Fruit fly (Drosophila melanogaster) whole organism, wandering third instar larva: ENCODE results near the gene prtp.

Experiments used
- Abd-B ChIP-seq: fragments of >200 bp; optimal IDR thresholded peaks from 2 replicates; lab custom pipeline; 2017; ENCODE audit warnings: missing biosample characterization, missing genetic modification characterization
- CG9705 ChIP-seq: fragments of 200-800 bp; sonication (Bioruptor generic); optimal IDR thresholded peaks from 2 replicates; lab custom pipeline; 2018; ENCODE audit warnings: missing biosample characterization, mild to moderate bottlenecking, missing genetic modification characterization
- CrebA ChIP-seq: fragments of 200-800 bp; sonication (Bioruptor generic); optimal IDR thresholded peaks from 2 replicates; lab custom pipeline; 2016; ENCODE audit warnings: missing biosample characterization, mild to moderate bottlenecking, missing genetic modification characterization, borderline replicate concordance
- Dfd ChIP-seq: fragments of >200 bp; optimal IDR thresholded peaks from 2 replicates; lab custom pipeline; 2017; ENCODE audit warnings: missing biosample characterization, missing genetic modification characterization
- Dif ChIP-seq: fragments of 200-275, 200-300 bp; sonication (Bioruptor generic); optimal IDR thresholded peaks from 2 replicates; lab custom pipeline; 2018; ENCODE audit warnings: missing biosample characterization, missing genetic modification characterization; ENCODE audit not compliant: partially characterized antibody
- GATAd ChIP-seq: sonication (Bioruptor generic); optimal IDR thresholded peaks from 2 replicates; lab custom pipeline; 2016; ENCODE audit warnings: missing biosample characterization, missing genetic modification characterization
- HLH106 ChIP-seq: fragments of 200-800 bp; optimal IDR thresholded peaks from 3 replicates; lab custom pipeline; 2019; ENCODE audit warnings: missing biosample characterization, mild to moderate bottlenecking, missing genetic modification characterization, moderate library complexity
- Hnf4 ChIP-seq: fragments of 200-800 bp; sonication (Bioruptor generic); optimal IDR thresholded peaks from 2 replicates; lab custom pipeline; 2016; ENCODE audit warnings: missing biosample characterization, mild to moderate bottlenecking, missing genetic modification characterization
- Hr78 ChIP-seq: fragments of >200 bp; optimal IDR thresholded peaks from 2 replicates; lab custom pipeline; 2017; ENCODE audit warnings: missing biosample characterization, missing genetic modification characterization
- Hr83 ChIP-seq: fragments of 200-300 bp; sonication (Bioruptor generic); optimal IDR thresholded peaks from 2 replicates; lab custom pipeline; 2016; ENCODE audit warnings: missing biosample characterization, mild to moderate bottlenecking, missing genetic modification characterization, moderate library complexity; ENCODE audit not compliant: poor library complexity, severe bottlenecking
- Jra ChIP-seq: sonication (Bioruptor generic); optimal IDR thresholded peaks from 2 replicates; lab custom pipeline; 2016; ENCODE audit warnings: missing biosample characterization, missing genetic modification characterization
- Mio ChIP-seq: sonication (Bioruptor generic); optimal IDR thresholded peaks from 2 replicates; lab custom pipeline; 2016; ENCODE audit warnings: missing biosample characterization, missing genetic modification characterization
- Myc ChIP-seq: fragments of >200 bp; optimal IDR thresholded peaks from 2 replicates; lab custom pipeline; 2017
- N ChIP-seq: fragments of >200 bp; optimal IDR thresholded peaks from 2 replicates; lab custom pipeline; 2018; ENCODE audit warnings: missing biosample characterization, missing external identifiers, missing genetic modification characterization
- OdsH ChIP-seq: fragments of 200-800 bp; sonication (Bioruptor generic); optimal IDR thresholded peaks from 2 replicates; lab custom pipeline; 2016; ENCODE audit warnings: missing biosample characterization, mild to moderate bottlenecking, missing genetic modification characterization
- Rel ChIP-seq, 2 experiments: fragments of 200-800 bp; sonication (Bioruptor generic) in 1 of 2; optimal IDR thresholded peaks; 2 replicates in 1 of 2; 3 replicates in 1 of 2; lab custom pipeline; 2016 to 2019; ENCODE audit warnings: mild to moderate bottlenecking in 2 of 2, missing biosample characterization in 2 of 2, missing genetic modification characterization in 2 of 2, moderate library complexity in 1 of 2
- Sp1 ChIP-seq: fragments of 200-800 bp; sonication (Bioruptor generic); optimal IDR thresholded peaks from 3 replicates; lab custom pipeline; 2019; ENCODE audit warnings: missing biosample characterization, mild to moderate bottlenecking, missing genetic modification characterization, moderate library complexity
- Vsx2 ChIP-seq: fragments of 200-300, 225-300 bp; sonication (Bioruptor generic); optimal IDR thresholded peaks from 2 replicates; lab custom pipeline; 2018; ENCODE audit warnings: missing biosample characterization, missing genetic modification characterization; ENCODE audit not compliant: partially characterized antibody
- br ChIP-seq: fragments of 200-800 bp; sonication (Bioruptor generic); optimal IDR thresholded peaks from 2 replicates; lab custom pipeline; 2016; ENCODE audit warnings: missing biosample characterization, missing genetic modification characterization
- brk ChIP-seq: fragments of 200-800 bp; sonication (Bioruptor generic); optimal IDR thresholded peaks from 2 replicates; lab custom pipeline; 2016; ENCODE audit warnings: missing biosample characterization, mild to moderate bottlenecking, missing genetic modification characterization
- dl ChIP-seq, 2 experiments: fragments of 175-275, 200-275 bp in 1 of 2; fragments of 200-275 bp in 1 of 2; sonication (Bioruptor generic); optimal IDR thresholded peaks; lab custom pipeline; 2018; ENCODE audit warnings: mild to moderate bottlenecking in 2 of 2, missing biosample characterization in 2 of 2, missing genetic modification characterization in 2 of 2, moderate library complexity in 2 of 2; ENCODE audit not compliant: partially characterized antibody in 2 of 2, insufficient read depth in 1 of 2
- dmrt93B ChIP-seq: fragments of 200-800 bp; sonication (Bioruptor generic); optimal IDR thresholded peaks from 2 replicates; lab custom pipeline; 2018; ENCODE audit warnings: missing biosample characterization, mild to moderate bottlenecking, missing genetic modification characterization
- dsf ChIP-seq: sonication (Bioruptor generic); optimal IDR thresholded peaks from 2 replicates; lab custom pipeline; 2016; ENCODE audit warnings: missing biosample characterization, missing genetic modification characterization, borderline replicate concordance
- ey ChIP-seq: fragments of 200-800 bp; sonication (Bioruptor generic); optimal IDR thresholded peaks from 2 replicates; lab custom pipeline; 2016; ENCODE audit warnings: missing biosample characterization, missing genetic modification characterization
- foxo ChIP-seq, 2 experiments: fragments of 200-800 bp; sonication (Bioruptor generic); optimal IDR thresholded peaks; 2 replicates in 1 of 2; 3 replicates in 1 of 2; lab custom pipeline; 2016 to 2017; ENCODE audit warnings: missing biosample characterization in 2 of 2, missing genetic modification characterization in 2 of 2
- fru ChIP-seq: fragments of 200-800 bp; sonication (Bioruptor generic); optimal IDR thresholded peaks from 3 replicates; lab custom pipeline; 2016; ENCODE audit warnings: missing biosample characterization, mild to moderate bottlenecking, missing genetic modification characterization
- h ChIP-seq: fragments of 200-800 bp; sonication (Bioruptor generic); optimal IDR thresholded peaks from 3 replicates; lab custom pipeline; 2016; ENCODE audit warnings: missing biosample characterization, mild to moderate bottlenecking, missing genetic modification characterization
- lola ChIP-seq: fragments of >200 bp; optimal IDR thresholded peaks from 2 replicates; lab custom pipeline; 2017; ENCODE audit warnings: missing biosample characterization, missing genetic modification characterization
- pan ChIP-seq: fragments of >200 bp; optimal IDR thresholded peaks from 2 replicates; lab custom pipeline; 2017
- psq ChIP-seq: fragments of 200-800 bp; sonication (Bioruptor generic); optimal IDR thresholded peaks from 3 replicates; lab custom pipeline; 2017; ENCODE audit warnings: missing biosample characterization, mild to moderate bottlenecking, missing genetic modification characterization, moderate library complexity
- rgr ChIP-seq: fragments of 200-800 bp; sonication (Bioruptor generic); optimal IDR thresholded peaks from 3 replicates; lab custom pipeline; 2016; ENCODE audit warnings: missing biosample characterization, mild to moderate bottlenecking, missing genetic modification characterization
- sage ChIP-seq: fragments of 200-800 bp; sonication (Bioruptor generic); optimal IDR thresholded peaks from 2 replicates; lab custom pipeline; 2016; ENCODE audit warnings: missing biosample characterization, mild to moderate bottlenecking, missing genetic modification characterization
- sv ChIP-seq: fragments of 200-800 bp; sonication (Bioruptor generic); optimal IDR thresholded peaks from 3 replicates; lab custom pipeline; 2016; ENCODE audit warnings: missing biosample characterization, missing genetic modification characterization
- tai ChIP-seq: sonication (Bioruptor generic); optimal IDR thresholded peaks from 2 replicates; lab custom pipeline; 2016; ENCODE audit warnings: missing biosample characterization, missing genetic modification characterization
- woc ChIP-seq: sonication (Bioruptor generic); optimal IDR thresholded peaks from 2 replicates; lab custom pipeline; 2016; ENCODE audit warnings: missing biosample characterization, mild to moderate bottlenecking, missing genetic modification characterization

Gene prtp

dm6 chrX:11679461-11679860 is 37.1 kb upstream of the prtp start:
- no peak for TF ChIP-seq lola (GFP tag; lab: Kevin White, UChicago)
- TF ChIP-seq N (GFP tag; lab: Kevin White, UChicago): no peak
- TF ChIP-seq GATAd (GFP tag; lab: Kevin White, UChicago): no peak
- peak; percentile 24 for TF ChIP-seq rgr
- TF ChIP-seq h (GFP tag; lab: Kevin White, UChicago): peak; percentile 20
- TF ChIP-seq Abd-B (GFP tag; lab: Kevin White, UChicago): no peak
- no peak for TF ChIP-seq ey
- TF ChIP-seq Rel (GFP tag; optimal IDR thresholded peaks at IDR 0.05; lab: Kevin White, UChicago): no peak
- TF ChIP-seq Rel (tag; optimal IDR thresholded peaks at IDR 0.05; lab: Kevin White, UChicago): no peak
- TF ChIP-seq br (GFP tag; lab: Kevin White, UChicago): peak; percentile 25
- peak in 1 of 2 experiments; percentile 27 for TF ChIP-seq foxo (GFP tag; optimal IDR thresholded peaks at IDR 0.05; lab: Kevin White, UChicago)
- TF ChIP-seq CrebA (GFP tag; lab: Kevin White, UChicago): no peak
- TF ChIP-seq dmrt93B: no peak
- peak; percentile 28 for TF ChIP-seq psq (GFP tag; lab: Kevin White, UChicago)
- TF ChIP-seq Hr78 (GFP tag; lab: Kevin White, UChicago): no peak
- TF ChIP-seq brk: no peak
- no peak for TF ChIP-seq Dfd (GFP tag; lab: Kevin White, UChicago)
- no peak for TF ChIP-seq sv (GFP tag; lab: Kevin White, UChicago)
- peak; percentile 12 for TF ChIP-seq woc (GFP tag; lab: Kevin White, UChicago)
- TF ChIP-seq fru (GFP tag; lab: Kevin White, UChicago): peak; percentile 55
- peak; percentile 45 for TF ChIP-seq OdsH (GFP tag; lab: Kevin White, UChicago)
- TF ChIP-seq dsf (GFP tag; lab: Kevin White, UChicago): no peak
- TF ChIP-seq CG9705: no peak
- TF ChIP-seq HLH106 (tag; lab: Kevin White, UChicago): peak; percentile 10

dm6 chrX:11680405-11680804 is 36.2 kb upstream of the prtp start:
- TF ChIP-seq Myc (lab: Kevin White, UChicago): no peak
- TF ChIP-seq Dfd (GFP tag; lab: Kevin White, UChicago): no peak
- TF ChIP-seq Hr78 (GFP tag; lab: Kevin White, UChicago): no peak
- TF ChIP-seq sage (GFP tag; lab: Kevin White, UChicago): no peak
- no peak for TF ChIP-seq tai (GFP tag; lab: Kevin White, UChicago)
- TF ChIP-seq Abd-B (GFP tag; lab: Kevin White, UChicago): no peak
- TF ChIP-seq, all 38 proteins: peak for 0

dm6 chrX:11681558-11682551 is 34.7 kb upstream of the prtp start:
- TF ChIP-seq fru (GFP tag; lab: Kevin White, UChicago) (peak; percentile 100), Hnf4 (GFP tag; lab: Kevin White, UChicago) (peak; percentile 36), rgr (peak; percentile 72), br (GFP tag; lab: Kevin White, UChicago) (peak; percentile 53), N (GFP tag; lab: Kevin White, UChicago) (no peak), CrebA (GFP tag; lab: Kevin White, UChicago) (no peak), dmrt93B (peak; percentile 48), Hr83 (peak; percentile 50), sv (GFP tag; lab: Kevin White, UChicago) (peak; percentile 13), Dif (GFP tag; lab: Kevin White, UChicago) (peak; percentile 93), foxo (GFP tag; optimal IDR thresholded peaks at IDR 0.05; lab: Kevin White, UChicago) (peak; percentile 59 to 76), Jra (peak; percentile 13), lola (GFP tag; lab: Kevin White, UChicago) (no peak), Hr78 (GFP tag; lab: Kevin White, UChicago) (no peak), ey (peak; percentile 75), dl (GFP tag; optimal IDR thresholded peaks at IDR 0.05; lab: Kevin White, UChicago; ENCODE audit: insufficient read depth in 1 of 2, partially characterized antibody in 2 of 2) (peak; percentile 77 to 92), HLH106 (tag; lab: Kevin White, UChicago) (peak; percentile 77), h (GFP tag; lab: Kevin White, UChicago) (peak; percentile 69), sage (GFP tag; lab: Kevin White, UChicago) (peak; percentile 44), tai (GFP tag; lab: Kevin White, UChicago) (peak; percentile 72), pan (no peak), GATAd (GFP tag; lab: Kevin White, UChicago) (no peak), CG9705 (peak; percentile 67), brk (no peak), Mio (GFP tag; lab: Kevin White, UChicago) (no peak), Dfd (GFP tag; lab: Kevin White, UChicago) (no peak), Vsx2 (GFP tag; lab: Kevin White, UChicago) (no peak), psq (GFP tag; lab: Kevin White, UChicago) (peak; percentile 72), Sp1 (peak; percentile 60), OdsH (GFP tag; lab: Kevin White, UChicago) (peak; percentile 15), woc (GFP tag; lab: Kevin White, UChicago) (peak; percentile 72), Rel (GFP tag; optimal IDR thresholded peaks at IDR 0.05; lab: Kevin White, UChicago) (peak; percentile 17), Rel (tag; optimal IDR thresholded peaks at IDR 0.05; lab: Kevin White, UChicago) (peak; percentile 25)
- TF ChIP-seq, all 38 proteins: peak for 22
